Fruit fly (Drosophila melanogaster) whole organism, embryonic: Measurements from ENCODE around the gene CG9664.

Source experiments
- BEAF-32 ChIP-seq: fragments of 200-800 bp; sonication (Bioruptor generic); optimal IDR thresholded peaks from 3 replicates; lab custom pipeline; 2017; ENCODE audit warnings: missing biosample characterization, missing genetic modification characterization, mild to moderate bottlenecking, moderate library complexity, missing genetic modification reagents
- Blimp-1 ChIP-seq: fragments of 200-800 bp; sonication (Bioruptor generic); optimal IDR thresholded peaks from 3 replicates; lab custom pipeline; 2018; ENCODE audit warnings: missing biosample characterization, missing genetic modification characterization, mild to moderate bottlenecking, moderate library complexity, missing genetic modification reagents
- BtbVII ChIP-seq: fragments of 200-800 bp; sonication (Bioruptor generic); optimal IDR thresholded peaks from 3 replicates; lab custom pipeline; 2017; ENCODE audit warnings: missing biosample characterization, mild to moderate bottlenecking, missing genetic modification characterization
- CG10147 ChIP-seq: fragments of 200-800 bp; sonication (Bioruptor generic); optimal IDR thresholded peaks from 2 replicates; lab custom pipeline; 2019; ENCODE audit warnings: missing biosample characterization, mild to moderate bottlenecking, missing genetic modification characterization, moderate library complexity
- CG11723 ChIP-seq: fragments of 200-800 bp; sonication (Bioruptor generic); optimal IDR thresholded peaks from 2 replicates; lab custom pipeline; 2017; ENCODE audit warnings: missing biosample characterization, mild to moderate bottlenecking, missing genetic modification characterization
- CG14667 ChIP-seq: fragments of 200-800 bp; sonication (Bioruptor generic); IDR thresholded peaks from 2 replicates; pipeline ENCODE4 v1.3.6; 2022; ENCODE audit warnings: missing biosample characterization, missing genetic modification characterization
- CG1647 ChIP-seq: fragments of 200-800 bp; sonication (Bioruptor generic); optimal IDR thresholded peaks from 3 replicates; lab custom pipeline; 2016; ENCODE audit warnings: missing biosample characterization, missing genetic modification characterization
- CG18764 ChIP-seq: fragments of 200-800 bp; sonication (Bioruptor generic); optimal IDR thresholded peaks from 3 replicates; lab custom pipeline; 2016; ENCODE audit warnings: missing biosample characterization, missing genetic modification characterization
- CG32772 ChIP-seq: fragments of 200-800 bp; sonication (Bioruptor generic); IDR thresholded peaks from 2 replicates; pipeline ENCODE4 v1.3.6; 2022; ENCODE audit warnings: missing biosample characterization, missing genetic modification characterization
- CG33213 ChIP-seq: fragments of 200-800 bp; sonication (Bioruptor generic); optimal IDR thresholded peaks from 3 replicates; lab custom pipeline; 2016; ENCODE audit warnings: missing biosample characterization, missing genetic modification characterization
- CG5953 ChIP-seq: fragments of 200-800 bp; sonication (Bioruptor generic); IDR thresholded peaks from 2 replicates; pipeline ENCODE4 v1.3.6; 2022; ENCODE audit warnings: missing biosample characterization, missing genetic modification characterization
- CHES-1-like ChIP-seq: fragments of 200-800 bp; sonication (Bioruptor generic); optimal IDR thresholded peaks from 2 replicates; lab custom pipeline; 2016; ENCODE audit warnings: missing biosample characterization, missing genetic modification characterization
- CoRest ChIP-seq: fragments of 200-800 bp; sonication (Bioruptor generic); optimal IDR thresholded peaks from 3 replicates; lab custom pipeline; 2018; ENCODE audit warnings: missing biosample characterization, mild to moderate bottlenecking, missing genetic modification characterization, moderate library complexity
- Dad ChIP-seq: fragments of 200-800 bp; sonication (Bioruptor generic); optimal IDR thresholded peaks from 3 replicates; lab custom pipeline; 2016; ENCODE audit warnings: missing biosample characterization, missing genetic modification characterization
- Drgx ChIP-seq: fragments of 200-800 bp; sonication (Bioruptor generic); IDR thresholded peaks from 2 replicates; pipeline ENCODE4 v1.3.6; 2022; ENCODE audit warnings: missing biosample characterization, missing genetic modification characterization
- Ets97D ChIP-seq: fragments of 200-800 bp; sonication (Bioruptor generic); optimal IDR thresholded peaks from 3 replicates; lab custom pipeline; 2016; ENCODE audit warnings: missing biosample characterization, missing genetic modification characterization
- Hmr ChIP-seq: fragments of 200-800 bp; sonication (Bioruptor generic); optimal IDR thresholded peaks from 3 replicates; lab custom pipeline; 2017; ENCODE audit warnings: mild to moderate bottlenecking, missing biosample characterization, missing genetic modification reagents, missing genetic modification characterization
- Mad ChIP-seq: fragments of 200-800 bp; sonication (Bioruptor generic); optimal IDR thresholded peaks from 2 replicates; lab custom pipeline; 2016; ENCODE audit warnings: missing biosample characterization, missing genetic modification characterization
- Med ChIP-seq: fragments of 200-800 bp; sonication (Bioruptor generic); peaks from one replicate; lab custom pipeline; 2016; ENCODE audit warnings: missing biosample characterization, missing genetic modification characterization, mild to moderate bottlenecking, inconsistent platforms, moderate library complexity
- Nf-YB ChIP-seq: fragments of 200-800 bp; sonication (Bioruptor generic); optimal IDR thresholded peaks from 3 replicates; lab custom pipeline; 2019; ENCODE audit warnings: missing biosample characterization, mild to moderate bottlenecking, missing genetic modification characterization, moderate library complexity
- Ptx1 ChIP-seq: fragments of 200-800 bp; sonication (Bioruptor generic); IDR thresholded peaks from 2 replicates; pipeline ENCODE4 v1.3.6; 2022; ENCODE audit warnings: missing biosample characterization, missing genetic modification characterization
- Ravus ChIP-seq: fragments of 200-800 bp; sonication (Bioruptor generic); IDR thresholded peaks from 2 replicates; pipeline ENCODE4 v1.3.6; 2022; ENCODE audit warnings: missing biosample characterization, missing genetic modification characterization
- Ssrp ChIP-seq: fragments of 200-800 bp; sonication (Bioruptor generic); optimal IDR thresholded peaks from 2 replicates; lab custom pipeline; 2018; ENCODE audit warnings: missing biosample characterization, mild to moderate bottlenecking, missing genetic modification characterization, moderate library complexity
- Vsx1 ChIP-seq: fragments of 200-800 bp; sonication (Bioruptor generic); optimal IDR thresholded peaks from 2 replicates; lab custom pipeline; 2017; ENCODE audit warnings: missing biosample characterization, mild to moderate bottlenecking, missing genetic modification characterization, missing genetic modification reagents
- abd-A ChIP-seq: fragments of 200-800 bp; sonication (Bioruptor generic); optimal IDR thresholded peaks from 3 replicates; lab custom pipeline; 2019; ENCODE audit warnings: missing biosample characterization, mild to moderate bottlenecking, missing genetic modification characterization, moderate library complexity
- ap ChIP-seq: fragments of 200-800 bp; sonication (Bioruptor generic); IDR thresholded peaks from 2 replicates; pipeline ENCODE4 v1.3.6; 2022; ENCODE audit warnings: missing biosample characterization, missing genetic modification characterization
- cas ChIP-seq: fragments of 200-800 bp; sonication (Bioruptor generic); IDR thresholded peaks from 2 replicates; pipeline ENCODE4 v1.3.6; 2022; ENCODE audit warnings: missing biosample characterization, missing genetic modification characterization
- chif ChIP-seq, 2 experiments: fragments of 200-800 bp; sonication (Bioruptor generic); optimal IDR thresholded peaks; 3 replicates each; lab custom pipeline; 2016; ENCODE audit warnings: missing biosample characterization in 2 of 2, missing genetic modification characterization in 2 of 2
- crc ChIP-seq: fragments of 200-800 bp; sonication (Bioruptor generic); optimal IDR thresholded peaks from 2 replicates; lab custom pipeline; 2016; ENCODE audit warnings: missing biosample characterization, missing genetic modification characterization
- dm ChIP-seq: fragments of 200-800 bp; sonication (Bioruptor generic); optimal IDR thresholded peaks from 3 replicates; lab custom pipeline; 2016; ENCODE audit warnings: missing biosample characterization, missing genetic modification characterization
- eyg ChIP-seq: fragments of 200-800 bp; sonication (Bioruptor generic); optimal IDR thresholded peaks from 3 replicates; lab custom pipeline; 2016; ENCODE audit warnings: missing biosample characterization, missing genetic modification characterization
- gt ChIP-seq: fragments of 200-800 bp; sonication (Bioruptor generic); IDR thresholded peaks from 2 replicates; pipeline ENCODE4 v1.3.6; 2022; ENCODE audit warnings: missing biosample characterization, missing genetic modification characterization
- h ChIP-seq: fragments of >200 bp; optimal IDR thresholded peaks from 2 replicates; lab custom pipeline; 2017
- ham ChIP-seq: fragments of 200-800 bp; sonication (Bioruptor generic); IDR thresholded peaks from 2 replicates; pipeline ENCODE4 v1.3.6; 2022; ENCODE audit warnings: missing biosample characterization, missing genetic modification characterization
- lbe ChIP-seq: fragments of 200-800 bp; sonication (Bioruptor generic); optimal IDR thresholded peaks from 2 replicates; lab custom pipeline; 2016; ENCODE audit warnings: missing biosample characterization, mild to moderate bottlenecking, missing genetic modification characterization
- otp ChIP-seq: fragments of 200-800 bp; sonication (Bioruptor generic); IDR thresholded peaks from 3 replicates; pipeline ENCODE4, ENCODE4 v1.3.6; 2022; ENCODE audit warnings: missing biosample characterization, missing genetic modification characterization
- repo ChIP-seq: fragments of 200-800 bp; sonication (Bioruptor generic); optimal IDR thresholded peaks from 2 replicates; lab custom pipeline; 2016; ENCODE audit warnings: missing biosample characterization, missing genetic modification characterization
- ro ChIP-seq: fragments of 200-800 bp; sonication (Bioruptor generic); IDR thresholded peaks from 2 replicates; pipeline ENCODE4 v1.3.6; 2022; ENCODE audit warnings: missing biosample characterization, missing genetic modification characterization
- run ChIP-seq: fragments of 200-800 bp; sonication (Bioruptor generic); optimal IDR thresholded peaks from 3 replicates; lab custom pipeline; 2018; ENCODE audit warnings: missing biosample characterization, mild to moderate bottlenecking, missing genetic modification characterization
- schlank ChIP-seq: fragments of 200-800 bp; sonication (Bioruptor generic); optimal IDR thresholded peaks from 2 replicates; lab custom pipeline; 2018; ENCODE audit warnings: missing biosample characterization, mild to moderate bottlenecking, missing genetic modification characterization
- sens ChIP-seq: fragments of 200-800 bp; sonication (Bioruptor generic); peaks from one replicate; lab custom pipeline; 2016; ENCODE audit warnings: missing biosample characterization, missing genetic modification characterization
- stc ChIP-seq: fragments of 200-800 bp; sonication (Bioruptor generic); IDR thresholded peaks from 2 replicates; pipeline ENCODE4 v1.3.6; 2022; ENCODE audit warnings: missing biosample characterization, missing genetic modification characterization
- unpg ChIP-seq: fragments of 200-800 bp; sonication (Bioruptor generic); optimal IDR thresholded peaks from 3 replicates; lab custom pipeline; 2018; ENCODE audit warnings: missing biosample characterization, mild to moderate bottlenecking, missing genetic modification characterization, moderate library complexity

CG9664 gene

dm6 chr2L:3338566-3339215 is 44.2 kb upstream of the CG9664 start (continued):
- peak; percentile 84 for TF ChIP-seq unpg (GFP tag; lab: Kevin White, UChicago)
- TF ChIP-seq CG33213 (GFP tag; lab: Kevin White, UChicago), result peak; percentile 75
- TF ChIP-seq dm (GFP tag; lab: Kevin White, UChicago), result peak; percentile 66
- no peak for TF ChIP-seq schlank
- TF ChIP-seq otp (GFP tag; lab: Robert Waterston, UW), result peak; percentile 85
- peak; percentile 62 for TF ChIP-seq repo (GFP tag; lab: Kevin White, UChicago)
- peak; percentile 87 for TF ChIP-seq Drgx (GFP tag; lab: Robert Waterston, UW)
- peak; percentile 54 for TF ChIP-seq Vsx1 (GFP tag; lab: Kevin White, UChicago)
- TF ChIP-seq CoRest (tag; lab: Kevin White, UChicago), result peak; percentile 73
- peak; percentile 18 for TF ChIP-seq eyg (GFP tag; lab: Kevin White, UChicago)
- TF ChIP-seq CG32772, result peak; percentile 91
- peak; percentile 90 for TF ChIP-seq Blimp-1 (GFP tag; lab: Kevin White, UChicago)
- peak; percentile 90 to 93 for TF ChIP-seq chif (GFP tag; optimal IDR thresholded peaks at IDR 0.05; lab: Kevin White, UChicago)
- TF ChIP-seq CG18764 (GFP tag; lab: Kevin White, UChicago), result peak; percentile 85
- TF ChIP-seq gt, result peak; percentile 67
- peak; percentile 54 for TF ChIP-seq ap (GFP tag; lab: Robert Waterston, UW)
- no peak for TF ChIP-seq Ravus (GFP tag; lab: Robert Waterston, UW)
- peak; percentile 45 for TF ChIP-seq CG11723 (GFP tag; lab: Kevin White, UChicago)
- TF ChIP-seq h (lab: Kevin White, UChicago), result no peak
- peak; percentile 95 for TF ChIP-seq Med (GFP tag; lab: Kevin White, UChicago)
- TF ChIP-seq lbe (GFP tag; lab: Kevin White, UChicago), result no peak
- TF ChIP-seq abd-A (tag; lab: Kevin White, UChicago), result no peak
- TF ChIP-seq Nf-YB (GFP tag; lab: Kevin White, UChicago), result peak; percentile 56
- peak; percentile 78 for TF ChIP-seq Ssrp (tag; lab: Kevin White, UChicago)
- no peak for TF ChIP-seq CG10147
- no peak for TF ChIP-seq BEAF-32 (GFP tag; lab: Kevin White, UChicago)
- peak; percentile 66; the same call in 1 of the 2 replicates for TF ChIP-seq ro (GFP tag; lab: Robert Waterston, UW)
- TF ChIP-seq Ets97D (GFP tag; lab: Kevin White, UChicago), result peak; percentile 28
- TF ChIP-seq Ptx1 (GFP tag; lab: Robert Waterston, UW), result peak; percentile 80
- peak; percentile 77 for TF ChIP-seq stc (GFP tag; lab: Robert Waterston, UW)
- no peak for TF ChIP-seq cas
- peak; percentile 72 for TF ChIP-seq CG14667
- TF ChIP-seq CG1647 (GFP tag; lab: Kevin White, UChicago), result peak; percentile 76
- TF ChIP-seq ham (GFP tag; lab: Robert Waterston, UW), result no peak
- no peak for TF ChIP-seq BtbVII
- TF ChIP-seq, all 482 proteins: peak for 306

dm6 chr2L:3332514-3332913 is 38.0 kb upstream of the CG9664 start, which contains the start of gene CG15408:
TSS of gene CG15408 (plus strand) at chr2L:3332814.
- TF ChIP-seq Hmr (GFP tag; lab: Kevin White, UChicago), result no peak
- TF ChIP-seq run (tag; lab: Kevin White, UChicago), result no peak

- TF ChIP-seq CHES-1-like (GFP tag; lab: Kevin White, UChicago) (no peak), sens (peak; percentile 8), CG5953 (no peak), Mad (no peak), Dad (GFP tag; lab: Kevin White, UChicago) (no peak), crc (no peak)
Measured at dm6 chr2L:3330628-3331027, 36.1 kb upstream of the CG9664 start, which contains the start of gene CG3285. TSS of gene CG3285 (plus strand) at chr2L:3330928.
